Worm (Caenorhabditis elegans): ENCODE results near the gene C16C8.14.

C16C8.14 gene

DNA sequence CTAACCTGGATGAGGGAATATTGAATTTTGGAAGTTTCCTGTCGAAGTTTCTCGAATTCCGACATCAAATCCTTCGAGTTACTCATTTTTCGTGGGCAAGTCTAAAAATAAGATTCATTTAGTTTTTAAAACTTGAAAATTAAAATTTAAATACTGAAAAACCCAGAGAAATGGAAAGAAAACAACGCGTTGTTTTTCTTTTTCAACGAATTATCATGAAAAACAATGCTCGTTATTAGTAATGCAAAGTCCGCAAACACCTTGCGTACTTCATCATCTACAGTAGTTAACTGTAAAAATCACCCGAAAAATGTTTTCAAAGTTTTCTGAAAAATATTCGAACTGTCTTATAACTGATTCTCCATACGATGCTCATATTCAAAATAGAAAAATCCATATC lies 5.3 kb upstream of the C16C8.14 start, which contains the start of gene C16C8.4:
Gene C16C8.4, minus strand, starts transcription at position 101 of the 400 bp plus-strand sequence.
- TF ChIP-seq pax-1 (tag; optimal IDR thresholded peaks at IDR 0.05) (no peak), ceh-14 (tag; optimal IDR thresholded peaks at IDR 0.05) (no peak), unc-3 (GFP tag; conservative IDR thresholded peaks at IDR 0.05) (no peak), unc-3 (tag; optimal IDR thresholded peaks at IDR 0.05) (no peak), unc-42 (tag; optimal IDR thresholded peaks at IDR 0.05) (no peak), C38D4.7 (GFP tag; optimal IDR thresholded peaks at IDR 0.05) (no peak)

DNA sequence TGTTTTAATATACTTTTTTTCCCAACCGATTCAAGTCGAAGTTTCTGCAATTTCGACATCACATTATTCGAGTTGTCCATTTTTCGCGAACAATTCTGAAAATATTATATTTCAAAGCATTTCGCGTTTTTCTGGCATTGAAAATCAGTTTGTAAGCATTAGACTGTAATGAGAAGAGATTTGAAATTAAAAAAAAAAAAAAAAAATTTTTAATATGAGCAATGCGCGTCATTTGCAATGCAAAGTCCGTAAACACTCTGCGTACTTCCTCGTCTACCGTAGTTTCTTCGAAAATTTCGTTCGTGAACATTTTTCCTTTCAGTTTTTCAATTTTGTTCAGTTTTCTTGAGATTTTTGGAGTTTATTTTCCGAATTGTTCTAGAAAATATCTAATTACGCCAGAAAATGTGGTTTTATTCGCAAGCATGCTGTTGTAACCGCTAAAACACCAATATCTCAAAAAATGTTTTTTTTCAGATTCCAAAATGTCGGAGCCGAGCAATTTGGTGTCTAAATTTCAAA lies 4.3 kb upstream of the C16C8.14 start, which contains the start of the genes C16C8.5 and C16C8.16:
Gene C16C8.5, minus strand, starts transcription at position 101 of the 522 bp plus-strand sequence.
Gene C16C8.16, plus strand, starts transcription at position 472 of the 522 bp plus-strand sequence.
- TF ChIP-seq hlh-15 (tag; optimal IDR thresholded peaks at IDR 0.05) = no peak
- no peak for TF ChIP-seq pqm-1 (tag; optimal IDR thresholded peaks at IDR 0.05)
- TF ChIP-seq fax-1 (tag; optimal IDR thresholded peaks at IDR 0.05) = no peak
- TF ChIP-seq ceh-24 (tag; optimal IDR thresholded peaks at IDR 0.05) = no peak
- TF ChIP-seq fkh-10 (GFP tag; optimal IDR thresholded peaks at IDR 0.05) = no peak
- TF ChIP-seq sox-4 (tag; optimal IDR thresholded peaks at IDR 0.05) = no peak
- TF ChIP-seq syd-9 (tag; optimal IDR thresholded peaks at IDR 0.05) = no peak
- TF ChIP-seq zip-5 (tag; optimal IDR thresholded peaks at IDR 0.05) = no peak
- no peak for TF ChIP-seq ama-1 (optimal IDR thresholded peaks at IDR 0.05)

- TF ChIP-seq hlh-30 (tag; optimal IDR thresholded peaks at IDR 0.05; ENCODE audit: insufficient read depth) (no peak), hlh-8 (tag; optimal IDR thresholded peaks at IDR 0.05) (no peak), unc-55 (GFP tag; optimal IDR thresholded peaks at IDR 0.05) (no peak), unc-3 (GFP tag; conservative IDR thresholded peaks at IDR 0.05) (no peak), unc-3 (tag; optimal IDR thresholded peaks at IDR 0.05) (no peak), hlh-13 (GFP tag; optimal IDR thresholded peaks at IDR 0.05) (no peak), fkh-10 (GFP tag; optimal IDR thresholded peaks at IDR 0.05) (no peak), pha-2 (tag; optimal IDR thresholded peaks at IDR 0.05) (no peak), che-1 (tag; optimal IDR thresholded peaks at IDR 0.05) (no peak), dmd-4 (tag; optimal IDR thresholded peaks at IDR 0.05; ENCODE audit: borderline replicate concordance) (no peak)
These were observed 3.0 kb upstream of the C16C8.14 start, which contains the start of the genes C16C8.20 and gldi-6 for ce11 chrII:3446647-3447046. C16C8.20 (plus strand) TSS chrII:3446947. gldi-6 (plus strand) TSS chrII:3446947.

DNA sequence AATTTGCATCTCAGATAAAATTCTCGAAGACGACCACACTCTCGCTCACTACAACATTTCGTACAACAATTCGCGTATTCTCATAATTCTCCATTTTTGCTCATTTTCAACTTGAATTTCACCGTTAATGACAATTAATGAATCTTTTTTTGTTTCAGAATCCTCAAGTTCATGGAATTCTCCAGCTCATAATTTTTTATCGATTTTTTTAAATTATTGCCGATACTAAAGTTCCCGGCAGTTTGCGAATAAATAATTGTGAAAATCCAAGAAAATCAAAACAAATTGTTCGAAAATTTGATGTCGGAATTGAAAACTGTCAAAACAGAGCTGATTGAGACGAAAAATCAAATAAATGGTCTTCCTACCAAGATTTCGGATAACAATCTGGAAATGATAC lies 1.7 kb upstream of the C16C8.14 start, which contains the start of gene C16C8.21:
Gene C16C8.21, plus strand, starts transcription at position 301 of the 400 bp plus-strand sequence.
- TF ChIP-seq unc-3 (GFP tag; conservative IDR thresholded peaks at IDR 0.05) (no peak), unc-3 (tag; optimal IDR thresholded peaks at IDR 0.05) (no peak), zip-5 (tag; optimal IDR thresholded peaks at IDR 0.05) (no peak), hlh-13 (GFP tag; optimal IDR thresholded peaks at IDR 0.05) (no peak), dve-1 (tag; optimal IDR thresholded peaks at IDR 0.05) (no peak), ceh-48 (tag; optimal IDR thresholded peaks at IDR 0.05) (no peak), nhr-11 (tag; optimal IDR thresholded peaks at IDR 0.05) (no peak), syd-9 (tag; optimal IDR thresholded peaks at IDR 0.05) (no peak), unc-86 (tag; optimal IDR thresholded peaks at IDR 0.05) (no peak), pag-3 (tag; optimal IDR thresholded peaks at IDR 0.05; ENCODE audit: borderline replicate concordance) (no peak), ceh-24 (tag; optimal IDR thresholded peaks at IDR 0.05) (no peak), ref-2 (tag; optimal IDR thresholded peaks at IDR 0.05) (no peak), unc-42 (tag; optimal IDR thresholded peaks at IDR 0.05) (no peak), hlh-30 (tag; optimal IDR thresholded peaks at IDR 0.05; ENCODE audit: insufficient read depth) (no peak), madf-2 (tag; optimal IDR thresholded peaks at IDR 0.05) (no peak), hlh-8 (tag; optimal IDR thresholded peaks at IDR 0.05) (no peak), npax-4 (tag; optimal IDR thresholded peaks at IDR 0.05) (no peak), ztf-16 (tag; optimal IDR thresholded peaks at IDR 0.05) (no peak), mec-3 (tag; optimal IDR thresholded peaks at IDR 0.05; ENCODE audit: borderline replicate concordance) (no peak)

DNA sequence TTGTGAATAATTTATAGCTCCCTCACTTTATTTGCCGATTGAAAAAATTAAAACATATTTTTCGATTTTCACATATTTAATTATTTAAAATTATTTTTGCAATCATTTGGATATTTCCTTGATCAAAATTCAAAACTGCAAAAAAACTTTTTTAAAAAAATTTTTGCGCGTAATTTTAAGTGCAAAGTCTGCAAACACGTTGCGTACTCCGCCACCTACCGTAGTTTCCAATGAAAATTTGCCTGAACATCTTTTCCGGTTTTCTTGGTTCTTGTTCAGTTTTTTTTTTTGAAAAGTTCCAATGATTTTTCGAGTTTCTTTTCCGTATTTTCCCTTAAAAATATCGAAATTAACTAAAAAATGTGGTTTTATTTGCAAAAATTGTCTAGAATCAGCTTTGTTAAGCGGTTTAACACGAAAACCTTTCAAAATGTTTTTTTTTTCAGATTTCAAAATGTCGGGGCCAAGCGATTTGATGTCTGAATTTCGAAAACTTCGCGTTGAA lies 786 bp upstream of the C16C8.14 start, which contains the start of gene C16C8.25:
Gene C16C8.25, plus strand, starts transcription at position 455 of the 505 bp plus-strand sequence.
- no peak for TF ChIP-seq K02D7.2 (tag; optimal IDR thresholded peaks at IDR 0.05)
- TF ChIP-seq ets-4 (tag; optimal IDR thresholded peaks at IDR 0.05) = no peak
- TF ChIP-seq lin-11 (tag; optimal IDR thresholded peaks at IDR 0.05) = no peak
- TF ChIP-seq odd-2 (tag; optimal IDR thresholded peaks at IDR 0.05) = no peak
- no peak for TF ChIP-seq C08G9.2 (tag; optimal IDR thresholded peaks at IDR 0.05)
- no peak for TF ChIP-seq Y22D7AL.16 (tag; optimal IDR thresholded peaks at IDR 0.05)
- TF ChIP-seq hlh-13 (GFP tag; optimal IDR thresholded peaks at IDR 0.05) = no peak
